Worm (Caenorhabditis elegans) whole organism, L4 larva: ENCODE results near the gene K09C4.1.

ENCODE experiments used
- D1046.2 ChIP-seq: fragments of 200-800 bp; sonication (Bioruptor generic); IDR thresholded peaks from 2 replicates; pipeline ENCODE4 v1.3.6; 2022; ENCODE audit warnings: missing genetic modification characterization, missing compliant biosample characterization
- F10B5.3 ChIP-seq: sonication (generic microtip); optimal IDR thresholded peaks from 2 replicates; lab custom pipeline; 2016; ENCODE audit warnings: mild to moderate bottlenecking, missing genetic modification characterization, missing compliant biosample characterization
- F26F4.8 ChIP-seq: fragments of 200-800 bp; sonication (Bioruptor generic); conservative IDR thresholded peaks from 2 replicates; pipeline ENCODE4 v1.3.6; 2022; ENCODE audit warnings: missing genetic modification characterization, missing compliant biosample characterization
- F37D6.2 ChIP-seq: sonication (generic microtip); optimal IDR thresholded peaks from 2 replicates; lab custom pipeline; 2016; ENCODE audit warnings: mild to moderate bottlenecking, missing genetic modification characterization, missing compliant biosample characterization
- F49E8.2 ChIP-seq: sonication (generic microtip); optimal IDR thresholded peaks from 2 replicates; lab custom pipeline; 2016; ENCODE audit warnings: missing compliant biosample characterization, mild to moderate bottlenecking, missing genetic modification characterization, borderline replicate concordance
- R02D3.7 ChIP-seq: fragments of 150-350 bp; sonication (generic microtip); optimal IDR thresholded peaks from 3 replicates; lab custom pipeline; 2014; ENCODE audit warnings: missing biosample characterization, missing genetic modification characterization
- T26A8.4 ChIP-seq: fragments of 200-800 bp; sonication (Bioruptor generic); IDR thresholded peaks from 2 replicates; pipeline ENCODE4 v1.3.6; 2022; ENCODE audit warnings: missing genetic modification characterization, missing compliant biosample characterization
- aha-1 ChIP-seq: fragments of 150-350 bp; peaks from one replicate; lab custom pipeline; 2014; ENCODE audit warnings: missing biosample characterization, missing genetic modification characterization
- arid-1 ChIP-seq: fragments of 200-800 bp; sonication (Bioruptor generic); conservative IDR thresholded peaks from 2 replicates; pipeline ENCODE4 v1.3.6; 2022; ENCODE audit warnings: missing genetic modification reagents, missing genetic modification characterization, missing compliant biosample characterization
- ceh-20 ChIP-seq: fragments of 200-800 bp; sonication (Bioruptor generic); IDR thresholded peaks from 2 replicates; pipeline ENCODE4 v1.3.6; 2022; ENCODE audit warnings: missing genetic modification reagents, missing genetic modification characterization, missing compliant biosample characterization
- ceh-44 ChIP-seq: fragments of 200-800 bp; sonication (Bioruptor generic); IDR thresholded peaks from 2 replicates; pipeline ENCODE4 v1.3.6; 2022; ENCODE audit warnings: missing genetic modification reagents, missing genetic modification characterization, missing compliant biosample characterization
- ceh-82 ChIP-seq: sonication (generic microtip); optimal IDR thresholded peaks from 2 replicates; lab custom pipeline; 2017; ENCODE audit warnings: missing biosample characterization, missing genetic modification characterization
- ces-1 ChIP-seq: fragments of 150-350 bp; sonication (generic microtip); optimal IDR thresholded peaks from 4 replicates; lab custom pipeline; 2014; ENCODE audit warnings: missing biosample characterization, missing genetic modification reagents, missing genetic modification characterization
- daf-16 ChIP-seq, 3 experiments: sonication (generic microtip); optimal IDR thresholded peaks; 2 replicates each; lab custom pipeline; 2016 to 2017; ENCODE audit warnings: missing genetic modification characterization in 3 of 3, missing genetic modification reagents in 3 of 3, mild to moderate bottlenecking in 2 of 3, missing compliant biosample characterization in 2 of 3, missing biosample characterization in 1 of 3, moderate library complexity in 1 of 3
- dmd-6 ChIP-seq: fragments of 200-800 bp; sonication (Bioruptor generic); IDR thresholded peaks from 2 replicates; pipeline ENCODE4 v1.3.6; 2022; ENCODE audit warnings: missing genetic modification reagents, missing genetic modification characterization, missing compliant biosample characterization
- dmd-9 ChIP-seq: fragments of 200-800 bp; sonication (Bioruptor generic); IDR thresholded peaks from 2 replicates; pipeline ENCODE4 v1.3.6; 2022; ENCODE audit warnings: missing genetic modification reagents, missing genetic modification characterization, missing compliant biosample characterization
- dve-1 ChIP-seq: sonication (generic microtip); optimal IDR thresholded peaks from 2 replicates; lab custom pipeline; 2017; ENCODE audit warnings: antibody characterized with exemption, mild to moderate bottlenecking, missing genetic modification characterization, missing compliant biosample characterization; ENCODE audit not compliant: insufficient read depth
- egl-27 ChIP-seq: sonication (generic microtip); optimal IDR thresholded peaks from 3 replicates; lab custom pipeline; 2017; ENCODE audit warnings: missing biosample characterization, missing genetic modification reagents, missing genetic modification characterization
- gei-8 ChIP-seq: fragments of 200-800 bp; sonication (Bioruptor generic); optimal IDR thresholded peaks from 2 replicates; lab custom pipeline; 2018; ENCODE audit warnings: mild to moderate bottlenecking, missing genetic modification characterization, missing compliant biosample characterization
- hlh-11 ChIP-seq: fragments of 200-800 bp; sonication (Bioruptor generic); optimal IDR thresholded peaks from 2 replicates; lab custom pipeline; 2018; ENCODE audit warnings: mild to moderate bottlenecking, missing genetic modification characterization, missing compliant biosample characterization
- hlh-30 ChIP-seq: sonication (generic microtip); optimal IDR thresholded peaks from 2 replicates; lab custom pipeline; 2017; ENCODE audit warnings: antibody characterized with exemption, mild to moderate bottlenecking, missing genetic modification characterization, missing compliant biosample characterization; ENCODE audit not compliant: insufficient read depth
- lin-1 ChIP-seq: fragments of 200-800 bp; sonication (Bioruptor generic); IDR thresholded peaks from 2 replicates; pipeline ENCODE4 v1.3.6; 2022; ENCODE audit warnings: missing genetic modification reagents, missing genetic modification characterization, missing compliant biosample characterization
- lin-13 ChIP-seq: fragments of 150-350 bp; optimal IDR thresholded peaks from 2 replicates; lab custom pipeline; 2014; ENCODE audit warnings: missing biosample characterization, missing genetic modification reagents, missing genetic modification characterization
- lin-39 ChIP-seq: fragments of 150-350 bp; optimal IDR thresholded peaks from 2 replicates; lab custom pipeline; 2014; ENCODE audit warnings: missing biosample characterization, missing genetic modification reagents, missing genetic modification characterization
- lir-3 ChIP-seq: sonication (generic microtip); optimal IDR thresholded peaks from 2 replicates; lab custom pipeline; 2016; ENCODE audit warnings: mild to moderate bottlenecking, missing genetic modification characterization, missing compliant biosample characterization
- mdl-1 ChIP-seq, 2 experiments: fragments of 150-350 bp in 1 of 2; sonication (generic microtip) in 1 of 2; optimal IDR thresholded peaks; 2 replicates each; lab custom pipeline; 2014 to 2017; ENCODE audit warnings: missing biosample characterization in 2 of 2, missing genetic modification characterization in 2 of 2
- mdt-29 ChIP-seq: fragments of 200-800 bp; sonication (Bioruptor generic); IDR thresholded peaks from 2 replicates; pipeline ENCODE4 v1.3.6; 2022; ENCODE audit warnings: missing genetic modification reagents, missing genetic modification characterization, missing compliant biosample characterization
- mep-1 ChIP-seq: fragments of 150-350 bp; sonication (generic microtip); optimal IDR thresholded peaks from 3 replicates; lab custom pipeline; 2014; ENCODE audit warnings: missing biosample characterization, missing genetic modification characterization
- nhr-25 ChIP-seq: sonication (generic microtip); optimal IDR thresholded peaks from 2 replicates; lab custom pipeline; 2017; ENCODE audit warnings: missing genetic modification characterization, mild to moderate bottlenecking, missing compliant biosample characterization, antibody characterized with exemption, moderate library complexity, borderline replicate concordance; ENCODE audit not compliant: insufficient read depth
- nhr-28 ChIP-seq: fragments of 150-350 bp; optimal IDR thresholded peaks from 2 replicates; lab custom pipeline; 2014; ENCODE audit warnings: missing biosample characterization, missing genetic modification characterization
- nhr-41 ChIP-seq: fragments of 200-800 bp; sonication (Bioruptor generic); IDR thresholded peaks from 2 replicates; pipeline ENCODE4 v1.3.6; 2022; ENCODE audit warnings: missing genetic modification reagents, missing genetic modification characterization, missing compliant biosample characterization
- nhr-42 ChIP-seq: fragments of 200-800 bp; sonication (Bioruptor generic); IDR thresholded peaks from 2 replicates; pipeline ENCODE4 v1.3.6; 2022; ENCODE audit warnings: missing genetic modification characterization, missing compliant biosample characterization
- nhr-48 ChIP-seq: sonication (generic microtip); optimal IDR thresholded peaks from 2 replicates; lab custom pipeline; 2016; ENCODE audit warnings: mild to moderate bottlenecking, missing genetic modification characterization, missing compliant biosample characterization
- nhr-6 ChIP-seq: fragments of 150-350 bp; optimal IDR thresholded peaks from 2 replicates; lab custom pipeline; 2014; ENCODE audit warnings: missing biosample characterization, missing genetic modification characterization
- nhr-77 ChIP-seq: fragments of 150-350 bp; optimal IDR thresholded peaks from 2 replicates; lab custom pipeline; 2014; ENCODE audit warnings: missing biosample characterization, missing genetic modification characterization
- pqm-1 ChIP-seq: sonication (generic microtip); optimal IDR thresholded peaks from 2 replicates; lab custom pipeline; 2017; ENCODE audit warnings: missing biosample characterization, missing genetic modification characterization
- rbr-2 ChIP-seq: sonication (generic microtip); optimal IDR thresholded peaks from 2 replicates; lab custom pipeline; 2016; ENCODE audit warnings: missing genotype, missing genetic modification characterization, missing compliant biosample characterization
- sdz-12 ChIP-seq: fragments of 200-800 bp; sonication (Bioruptor generic); optimal IDR thresholded peaks from 2 replicates; lab custom pipeline; 2018; ENCODE audit warnings: mild to moderate bottlenecking, missing genetic modification characterization, missing compliant biosample characterization
- snpc-4 ChIP-seq: fragments of 150-350 bp; optimal IDR thresholded peaks from 2 replicates; lab custom pipeline; 2014; ENCODE audit warnings: missing biosample characterization, missing genetic modification characterization
- unc-39 ChIP-seq: sonication (generic microtip); optimal IDR thresholded peaks from 2 replicates; lab custom pipeline; 2017; ENCODE audit warnings: missing biosample characterization, missing genetic modification characterization
- unc-62 ChIP-seq, 3 experiments: fragments of 150-350 bp in 1 of 3; sonication (generic microtip); optimal IDR thresholded peaks in 2 of 3; peaks in 1 of 3; 1 replicate in 1 of 3; 2 replicates in 2 of 3; lab custom pipeline; 2014 to 2017; ENCODE audit warnings: missing biosample characterization in 3 of 3, missing genetic modification characterization in 3 of 3, missing genetic modification reagents in 3 of 3, missing genotype in 1 of 3
- vab-7 ChIP-seq: fragments of 200-800 bp; sonication (Bioruptor generic); IDR thresholded peaks from 2 replicates; pipeline ENCODE4 v1.3.6; 2022; ENCODE audit warnings: missing genetic modification reagents, missing genetic modification characterization, missing compliant biosample characterization
- zip-11 ChIP-seq: fragments of 200-800 bp; sonication (Bioruptor generic); IDR thresholded peaks from 2 replicates; pipeline ENCODE4 v1.3.6; 2022; ENCODE audit warnings: missing genetic modification characterization, missing compliant biosample characterization

K09C4.1 gene

DNA sequence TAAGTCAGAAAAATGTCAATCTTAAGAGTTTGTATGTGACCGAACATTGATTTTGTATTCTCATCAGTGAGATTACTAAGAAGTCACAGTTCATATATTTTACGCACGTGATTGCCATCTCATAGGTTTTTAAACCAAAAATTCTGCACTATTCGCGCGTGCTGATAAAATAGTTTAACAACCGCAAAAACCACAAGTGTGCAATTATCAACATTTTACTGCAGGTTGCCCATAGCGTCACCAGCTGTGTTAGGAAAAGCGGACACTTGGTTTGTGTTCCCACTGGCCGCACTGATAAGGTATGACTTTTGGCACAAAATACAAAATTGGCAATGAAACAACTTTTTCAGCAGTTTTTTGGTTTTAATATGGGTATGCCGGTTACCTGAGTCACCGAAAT lies 8.5 kb upstream of the K09C4.1 start (continued):
- no peak for TF ChIP-seq ces-1
- TF ChIP-seq dve-1 (tag; lab: Kevin White, UChicago): peak; percentile 91
- TF ChIP-seq daf-16 (GFP tag; optimal IDR thresholded peaks at IDR 0.05; lab: Kevin White, UChicago): peak in 1 of 2 experiments; percentile 53
- TF ChIP-seq daf-16 (tag; optimal IDR thresholded peaks at IDR 0.05; lab: Kevin White, UChicago): peak; percentile 82
- TF ChIP-seq ceh-44: no peak
- TF ChIP-seq dmd-6: peak; percentile 100
- TF ChIP-seq lin-13 (GFP tag; lab: Kevin White, UChicago): no peak
- TF ChIP-seq egl-27 (tag; lab: Kevin White, UChicago): no peak
- no peak for TF ChIP-seq T26A8.4 (GFP tag; lab: Robert Waterston, UW)
- peak; percentile 79 for TF ChIP-seq nhr-77
- TF ChIP-seq ceh-20 (GFP tag; lab: Robert Waterston, UW): no peak
- no peak for TF ChIP-seq mep-1 (tag; lab: Kevin White, UChicago)
- TF ChIP-seq F49E8.2 (tag; lab: Kevin White, UChicago): no peak
- peak; percentile 95 for TF ChIP-seq hlh-11
- no peak for TF ChIP-seq lir-3 (tag; lab: Kevin White, UChicago)
- TF ChIP-seq nhr-42 (GFP tag; lab: Robert Waterston, UW): no peak
- TF ChIP-seq mdt-29: no peak; the same call in 1 of the 2 replicates

DNA sequence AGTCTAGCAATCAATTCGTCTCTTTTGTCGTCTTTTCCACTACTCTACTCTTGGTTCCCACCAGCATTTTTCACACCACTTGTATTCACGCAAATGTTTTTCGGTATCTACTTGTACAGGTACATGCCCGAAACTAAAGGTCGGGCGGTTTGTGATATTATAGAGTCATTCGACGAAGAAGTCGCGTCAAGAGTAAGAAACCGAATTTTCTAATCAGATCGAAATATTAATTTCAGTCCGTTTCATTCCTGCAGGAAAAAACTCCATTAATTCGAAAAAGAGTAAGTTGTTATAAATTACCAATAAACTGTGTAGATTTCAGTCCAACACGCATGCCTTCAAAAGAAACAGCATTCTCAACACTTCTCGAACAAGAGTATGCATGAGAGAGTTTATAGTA lies 6.7 kb upstream of the K09C4.1 start:
- TF ChIP-seq lin-1 (no peak), unc-39 (tag; lab: Kevin White, UChicago) (no peak), vab-7 (GFP tag; lab: Robert Waterston, UW) (no peak), unc-62 (GFP tag; optimal IDR thresholded peaks at IDR 0.05 in 1 of 2; lab: Kevin White, UChicago) (peak in 1 of 2 experiments; percentile 93), unc-62 (tag; optimal IDR thresholded peaks at IDR 0.05; lab: Kevin White, UChicago) (no peak)

DNA sequence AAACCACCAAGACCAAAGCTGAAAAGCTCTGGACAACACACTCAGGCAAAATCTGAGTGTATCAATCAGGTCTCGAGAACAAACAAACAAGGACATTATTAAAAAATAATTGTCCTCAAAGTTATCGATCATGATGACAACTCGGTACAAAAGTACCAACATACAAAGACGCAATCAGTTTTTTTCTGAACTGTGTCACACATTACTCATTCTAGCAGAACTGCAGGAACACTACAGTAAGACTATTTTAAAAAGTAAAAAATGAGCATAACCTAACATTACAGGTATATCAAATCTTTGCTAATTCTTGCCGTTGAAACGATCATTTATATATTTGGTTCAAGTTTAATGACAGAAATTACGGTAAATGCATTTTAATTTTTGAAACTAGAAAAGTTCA lies 2.5 kb upstream of the K09C4.1 start, which contains the start of gene K09C4.2:
Gene K09C4.2 (plus strand): TSS at position 301 of the 400 bp plus-strand sequence.
- TF ChIP-seq sdz-12 (GFP tag; lab: Kevin White, UChicago) (no peak), aha-1 (tag; lab: Kevin White, UChicago) (peak; percentile 29), ceh-82 (tag; lab: Kevin White, UChicago) (no peak), nhr-6 (tag; lab: Kevin White, UChicago) (no peak), zip-11 (GFP tag; lab: Robert Waterston, UW) (no peak)

DNA sequence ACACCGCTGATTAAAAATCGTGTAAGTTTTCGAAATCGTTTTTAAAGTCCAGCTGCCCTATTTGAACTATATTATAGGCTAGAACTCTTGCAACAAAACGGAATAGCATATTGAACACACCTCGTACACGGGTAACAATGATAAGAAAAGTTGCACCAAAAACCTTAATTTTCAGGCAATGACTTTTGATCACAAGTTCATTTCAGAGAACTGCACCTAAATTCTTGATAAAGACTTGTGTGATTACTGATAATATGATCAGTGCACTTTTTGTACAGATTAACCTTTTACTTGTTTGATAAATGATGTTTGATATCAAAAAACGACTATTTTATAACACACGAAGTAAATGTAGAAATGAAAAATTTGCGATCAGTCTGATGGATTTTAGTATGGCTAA lies 870 bp upstream of the K09C4.1 start:
- no peak for TF ChIP-seq mep-1 (tag; lab: Kevin White, UChicago)
- TF ChIP-seq unc-62 (GFP tag; optimal IDR thresholded peaks at IDR 0.05 in 1 of 2; lab: Kevin White, UChicago): peak in 1 of 2 experiments; percentile 78
- TF ChIP-seq unc-62 (tag; optimal IDR thresholded peaks at IDR 0.05; lab: Kevin White, UChicago): no peak
- no peak for TF ChIP-seq nhr-25 (tag; lab: Kevin White, UChicago)
- TF ChIP-seq daf-16 (GFP tag; optimal IDR thresholded peaks at IDR 0.05; lab: Kevin White, UChicago): no peak
- peak; percentile 73 for TF ChIP-seq daf-16 (tag; optimal IDR thresholded peaks at IDR 0.05; lab: Kevin White, UChicago)
- peak; percentile 39 for TF ChIP-seq nhr-48 (tag; lab: Kevin White, UChicago)
- peak; percentile 78 for TF ChIP-seq nhr-28 (tag; lab: Kevin White, UChicago)
- no peak for TF ChIP-seq arid-1 (GFP tag; lab: Robert Waterston, UW)
- no peak for TF ChIP-seq F10B5.3 (tag; lab: Kevin White, UChicago)
- peak; percentile 18 for TF ChIP-seq hlh-30 (tag; lab: Kevin White, UChicago)
- TF ChIP-seq nhr-41: no peak
- no peak for TF ChIP-seq rbr-2
- TF ChIP-seq hlh-11: peak; percentile 58
- TF ChIP-seq snpc-4 (tag; lab: Kevin White, UChicago): no peak
- TF ChIP-seq F26F4.8 (GFP tag; lab: Robert Waterston, UW): no peak
- no peak for TF ChIP-seq zip-11 (GFP tag; lab: Robert Waterston, UW)
- peak; percentile 69 for TF ChIP-seq nhr-77
- TF ChIP-seq gei-8: no peak
- no peak for TF ChIP-seq D1046.2 (GFP tag; lab: Robert Waterston, UW)
- TF ChIP-seq dmd-9: no peak
- TF ChIP-seq F49E8.2 (tag; lab: Kevin White, UChicago): no peak
- TF ChIP-seq pqm-1 (tag; lab: Kevin White, UChicago): peak; percentile 61
- TF ChIP-seq lin-39 (tag; lab: Kevin White, UChicago): no peak
- TF ChIP-seq mdl-1 (tag; optimal IDR thresholded peaks at IDR 0.05; lab: Kevin White, UChicago): peak in 1 of 2 experiments; percentile 0
- TF ChIP-seq aha-1 (tag; lab: Kevin White, UChicago): peak; percentile 71
- TF ChIP-seq F37D6.2 (tag; lab: Kevin White, UChicago): no peak
- TF ChIP-seq R02D3.7 (tag; lab: Kevin White, UChicago): no peak
- TF ChIP-seq dve-1 (tag; lab: Kevin White, UChicago): peak; percentile 59
- TF ChIP-seq dmd-6: peak; percentile 96
